Worm (Caenorhabditis elegans): ENCODE data around the gene srsx-24.
A peak's percentile ranks its signal among the peaks of the same experiment; 100 is the strongest.
"Not testable (repeated sequence)": the region's sequence is repeated elsewhere in the genome, so short reads cannot be mapped to it uniquely, and the experiment has no call there.

Gene srsx-24

DNA sequence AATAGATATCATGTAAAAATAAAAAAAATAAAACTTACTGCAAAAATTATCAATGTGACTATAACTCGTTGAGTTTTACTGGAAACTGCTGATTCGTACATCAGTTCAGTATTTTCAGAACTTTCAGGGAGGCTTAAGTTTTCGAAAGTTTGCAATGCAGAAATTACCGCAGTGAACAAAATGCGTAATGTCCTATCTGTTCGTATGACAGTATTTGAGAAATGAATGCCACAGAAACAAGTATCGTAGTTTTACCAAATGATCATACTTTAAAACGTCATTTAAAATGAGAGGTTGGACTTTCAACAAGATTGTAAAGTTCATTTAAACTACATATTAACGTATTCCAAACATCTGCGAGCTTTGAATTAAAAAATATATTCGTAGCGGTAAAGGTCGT is 22.6 kb downstream of the srsx-24 start, which contains the start of gene C03G6.21:
TSS of gene C03G6.21 (minus strand) at position 101 of the 400 bp plus-strand sequence.
- no peak for TF ChIP-seq elt-3 (tag; optimal IDR thresholded peaks at IDR 0.05)
- no peak for TF ChIP-seq isw-1 (GFP tag; IDR thresholded peaks at IDR 0.05)

DNA sequence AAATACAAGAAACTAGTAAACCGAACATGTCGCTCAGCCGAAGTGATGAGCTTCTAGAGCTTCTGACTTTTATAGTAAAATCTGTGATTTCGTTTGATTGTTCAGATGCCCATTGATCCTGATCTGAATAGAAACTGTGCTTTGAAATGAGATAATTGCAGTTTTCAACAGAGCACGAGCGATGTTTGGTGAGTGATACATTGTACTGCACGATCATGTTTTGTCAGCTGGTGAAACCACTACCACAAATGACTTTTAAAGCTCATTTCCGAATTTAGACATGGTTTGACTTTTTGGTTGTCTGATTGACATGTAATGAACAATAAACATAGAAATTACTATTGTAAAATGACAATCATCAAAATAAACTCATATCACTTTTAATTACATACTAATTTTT is 23.8 kb downstream of the srsx-24 start, which contains the start of gene tag-293:
TSS of gene tag-293 (minus strand) at position 101 of the 400 bp plus-strand sequence.
- TF ChIP-seq ces-1 (GFP tag; optimal IDR thresholded peaks at IDR 0.05) (no peak), ztf-4 (tag; optimal IDR thresholded peaks at IDR 0.05) (no peak), unc-62 (GFP tag; optimal IDR thresholded peaks at IDR 0.05) (no peak), ama-1 (optimal IDR thresholded peaks at IDR 0.05) (no peak), skn-1 (tag; optimal IDR thresholded peaks at IDR 0.05) (no peak), nhr-84 (tag; optimal IDR thresholded peaks at IDR 0.05) (no peak), ceh-90 (tag; optimal IDR thresholded peaks at IDR 0.05) (no peak), xbp-1 (tag; optimal IDR thresholded peaks at IDR 0.05) (no peak)

DNA sequence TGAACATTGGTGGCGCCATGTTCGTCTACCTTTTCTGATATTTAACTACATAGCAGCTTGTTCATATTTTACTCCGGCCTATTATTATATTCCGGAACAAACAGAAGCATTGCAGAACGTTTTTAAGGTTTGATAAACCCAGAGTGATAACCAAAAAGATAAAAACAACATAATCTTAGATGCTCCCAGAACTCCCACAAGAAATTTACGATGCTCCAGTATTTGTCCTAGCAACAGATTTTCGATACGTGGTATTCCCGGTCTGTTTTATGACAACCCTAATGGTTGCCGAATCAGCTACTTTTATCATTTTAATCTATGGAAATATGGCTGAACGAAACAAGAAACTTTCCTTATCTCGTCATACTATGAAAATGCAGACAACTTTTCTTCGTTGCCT is 25.7 kb downstream of the srsx-24 start:
- TF ChIP-seq lin-13 (GFP tag; optimal IDR thresholded peaks at IDR 0.05) (no peak), zip-4 (GFP tag; optimal IDR thresholded peaks at IDR 0.05) (no peak)

DNA sequence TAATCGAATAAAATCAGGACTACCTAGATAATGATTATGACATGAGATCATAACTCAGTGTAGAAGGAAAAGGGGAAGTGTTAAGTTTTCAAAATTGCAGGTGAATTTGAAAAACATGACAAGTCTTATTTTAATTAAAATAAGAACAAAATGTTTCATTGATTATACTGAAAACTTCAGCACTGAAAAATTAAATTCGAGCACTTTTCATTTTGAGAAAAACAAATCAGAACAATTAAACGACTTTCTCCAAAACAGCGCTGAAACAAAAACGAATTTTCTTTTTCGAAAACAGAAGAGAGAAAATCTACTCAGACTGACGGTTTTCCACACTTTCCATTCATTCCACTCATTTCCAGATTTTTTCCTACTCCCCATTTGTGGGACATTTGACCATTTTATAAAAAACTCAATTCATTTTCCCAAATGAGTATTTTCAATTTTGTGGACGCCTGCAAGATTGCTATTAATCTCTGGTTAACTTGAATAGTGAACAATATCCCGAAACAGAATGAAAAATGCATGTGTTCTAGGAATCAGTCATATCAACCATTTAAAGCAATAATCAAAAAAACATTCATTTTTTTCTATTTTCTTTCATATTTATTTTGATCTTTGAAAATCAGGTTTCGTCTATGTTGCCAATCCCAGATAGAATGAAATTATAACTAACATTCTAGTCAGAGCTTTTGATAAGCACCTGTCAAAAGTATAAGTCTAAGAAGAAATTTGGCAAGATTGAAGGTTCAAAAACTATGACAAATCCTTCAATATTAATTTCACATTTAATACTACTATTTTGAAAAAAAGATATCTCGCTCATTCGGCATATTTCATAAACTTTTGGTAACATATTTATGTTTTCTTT is 26.9 kb downstream of the srsx-24 start, which contains the start of the genes srh-231 and srh-275:
TSS of gene srh-231 (minus strand) at position 51 of the 868 bp plus-strand sequence.
TSS of gene srh-275 (plus strand) at position 818 of the 868 bp plus-strand sequence.
- no peak for TF ChIP-seq mep-1 (tag; optimal IDR thresholded peaks at IDR 0.05)

DNA sequence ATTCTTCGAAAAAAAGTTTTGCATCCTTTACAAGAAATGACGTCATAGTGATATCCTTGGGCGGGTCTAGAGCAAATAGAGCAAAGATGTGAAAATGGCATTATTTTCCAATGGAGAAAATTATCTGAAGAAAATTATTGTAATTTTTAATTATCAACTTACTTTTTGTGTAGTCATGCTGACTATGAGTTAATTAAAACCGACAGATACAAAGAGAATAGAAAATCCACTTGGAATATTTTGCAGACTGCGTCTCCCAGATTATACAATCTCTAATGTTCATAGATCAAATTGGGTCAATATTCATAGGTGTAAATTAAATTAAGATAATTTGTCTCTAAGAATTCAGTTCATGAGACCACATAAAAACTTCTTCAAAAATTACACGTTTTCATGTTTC is 29.7 kb downstream of the srsx-24 start, which contains the start of gene nhr-149:
TSS of gene nhr-149 (minus strand) at position 101 of the 400 bp plus-strand sequence.
- TF ChIP-seq nhr-85 (tag) (no peak), nhr-28 (tag; optimal IDR thresholded peaks at IDR 0.05) (no peak), fkh-8 (tag; optimal IDR thresholded peaks at IDR 0.05) (no peak), aha-1 (tag; optimal IDR thresholded peaks at IDR 0.05) (no peak)

DNA sequence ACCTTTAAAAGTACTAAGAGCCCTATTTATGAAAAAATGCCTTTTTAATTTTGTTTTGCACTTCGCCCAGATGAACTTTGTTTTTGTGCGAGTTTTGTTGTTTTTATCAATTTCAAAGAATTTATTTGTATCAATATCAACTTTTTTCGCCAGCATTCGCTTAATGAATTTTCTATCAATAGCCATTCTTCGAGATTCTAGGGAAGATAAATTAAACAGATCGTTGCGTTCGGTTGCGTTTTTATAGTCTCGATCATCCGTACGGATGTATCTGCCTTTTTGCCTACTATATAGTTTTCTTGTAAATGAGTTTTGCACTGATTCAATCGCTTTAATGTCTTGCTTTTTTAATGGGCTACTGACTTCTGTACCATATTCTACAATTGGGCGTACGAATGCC is 33.8 kb downstream of the srsx-24 start, which contains the start of gene nhr-147:
TSS of gene nhr-147 (plus strand) at position 301 of the 400 bp plus-strand sequence.
- not testable (repeated sequence) for TF ChIP-seq pax-3 (tag; optimal IDR thresholded peaks at IDR 0.05); ztf-11 (tag; optimal IDR thresholded peaks at IDR 0.05); ces-1 (GFP tag; optimal IDR thresholded peaks at IDR 0.05)

DNA sequence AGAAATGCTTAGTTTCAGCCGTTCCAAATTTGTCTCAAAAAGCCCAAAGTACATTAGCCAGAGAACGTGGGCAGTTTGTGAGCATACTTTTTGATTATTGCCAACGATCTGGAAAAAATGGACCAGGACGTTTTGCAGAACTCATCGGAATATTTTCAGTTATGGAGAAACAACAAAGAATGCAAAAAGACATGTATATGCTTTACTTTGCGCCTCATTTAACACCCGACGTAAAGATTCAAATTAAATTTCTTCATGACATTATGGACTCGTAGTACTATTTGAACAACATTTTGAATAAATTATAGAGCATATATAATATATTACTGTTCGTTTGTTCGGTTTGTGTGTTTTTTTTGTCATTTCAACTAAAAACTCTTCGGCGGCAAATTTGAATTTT is 35.8 kb downstream of the srsx-24 start, which contains the start of gene srh-244:
TSS of gene srh-244 (plus strand) at position 301 of the 400 bp plus-strand sequence.
- TF ChIP-seq skn-1 (tag; optimal IDR thresholded peaks at IDR 0.05): no peak
- no peak for TF ChIP-seq lin-39 (tag; optimal IDR thresholded peaks at IDR 0.05)
- no peak for TF ChIP-seq zag-1 (tag; optimal IDR thresholded peaks at IDR 0.05)
- TF ChIP-seq blmp-1 (tag; optimal IDR thresholded peaks at IDR 0.05): no peak
- TF ChIP-seq unc-98 (GFP tag; IDR thresholded peaks at IDR 0.05): no peak
- TF ChIP-seq grh-1 (GFP tag; IDR thresholded peaks at IDR 0.05): no peak
- TF ChIP-seq lin-35 (GFP tag; optimal IDR thresholded peaks at IDR 0.05): no peak
- TF ChIP-seq nhr-77 (tag; optimal IDR thresholded peaks at IDR 0.05): no peak
- TF ChIP-seq nhr-28 (tag; optimal IDR thresholded peaks at IDR 0.05): no peak

DNA sequence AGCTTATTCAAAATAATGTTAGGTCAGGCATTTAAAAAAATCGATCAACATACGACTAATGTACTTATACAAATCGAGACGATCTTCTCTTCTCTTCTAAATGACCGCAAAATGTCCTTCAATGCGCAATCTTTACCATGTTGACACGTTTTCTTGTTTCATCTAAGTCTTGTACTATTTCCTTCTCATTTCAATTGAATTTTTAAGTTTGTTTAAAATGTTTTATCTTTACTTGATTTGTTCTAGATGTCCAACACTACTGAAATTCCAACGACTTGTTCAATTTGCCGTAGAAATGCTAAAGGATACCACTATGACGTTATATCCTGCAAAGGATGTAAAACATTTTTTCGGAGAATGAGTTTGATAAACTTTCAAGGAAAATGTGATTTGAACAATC is 37.3 kb downstream of the srsx-24 start, which contains the start of the genes nhr-263 and nhr-148:
TSS of gene nhr-263 (minus strand) at position 101 of the 400 bp plus-strand sequence.
TSS of gene nhr-148 (plus strand) at position 215 of the 400 bp plus-strand sequence.
- TF ChIP-seq fkh-8 (tag; optimal IDR thresholded peaks at IDR 0.05) (no peak), blmp-1 (tag; optimal IDR thresholded peaks at IDR 0.05) (peak; percentile 2), nhr-11 (tag; optimal IDR thresholded peaks at IDR 0.05) (no peak), elt-3 (tag; optimal IDR thresholded peaks at IDR 0.05) (no peak), ceh-90 (tag; optimal IDR thresholded peaks at IDR 0.05) (no peak)
